Fruit fly (Drosophila melanogaster) whole organism, embryonic: Measurements from ENCODE around the gene Eig71Ek.
A peak's percentile ranks its signal among the peaks of the same experiment; 100 is the strongest.

Experiments used
- Blimp-1 ChIP-seq: fragments of 200-800 bp; sonication (Bioruptor generic); optimal IDR thresholded peaks from 3 replicates; lab custom pipeline; 2018; ENCODE audit warnings: missing biosample characterization, missing genetic modification characterization, mild to moderate bottlenecking, moderate library complexity, missing genetic modification reagents
- CG10462 ChIP-seq: fragments of 200-800 bp; sonication (Bioruptor generic); optimal IDR thresholded peaks from 2 replicates; lab custom pipeline; 2016; ENCODE audit warnings: missing biosample characterization, missing genetic modification characterization
- CG10543 ChIP-seq: fragments of 200-800 bp; sonication (Bioruptor generic); optimal IDR thresholded peaks from 3 replicates; lab custom pipeline; 2017; ENCODE audit warnings: missing biosample characterization, mild to moderate bottlenecking, missing genetic modification characterization, moderate library complexity
- CG10959 ChIP-seq: fragments of 200-800 bp; sonication (Bioruptor generic); IDR thresholded peaks from 2 replicates; pipeline ENCODE4 v1.3.6; 2022; ENCODE audit warnings: missing biosample characterization, missing genetic modification characterization
- CG11696 ChIP-seq: fragments of 200-800 bp; sonication (Bioruptor generic); IDR thresholded peaks from 2 replicates; pipeline ENCODE4 v1.3.6; 2022; ENCODE audit warnings: missing biosample characterization, missing genetic modification characterization
- CG12391 ChIP-seq: fragments of 200-800 bp; sonication (Bioruptor generic); optimal IDR thresholded peaks from 3 replicates; lab custom pipeline; 2018; ENCODE audit warnings: missing biosample characterization, mild to moderate bottlenecking, missing genetic modification characterization, moderate library complexity
- CG12744 ChIP-seq: fragments of 200-800 bp; sonication (Bioruptor generic); optimal IDR thresholded peaks from 2 replicates; lab custom pipeline; 2016; ENCODE audit warnings: missing biosample characterization, missing genetic modification characterization
- CG13775 ChIP-seq: fragments of 200-800 bp; sonication (Bioruptor generic); optimal IDR thresholded peaks from 3 replicates; lab custom pipeline; 2017; ENCODE audit warnings: missing biosample characterization, mild to moderate bottlenecking, missing genetic modification characterization
- CG14710 ChIP-seq: fragments of 200-800 bp; sonication (Bioruptor generic); optimal IDR thresholded peaks from 3 replicates; lab custom pipeline; 2019; ENCODE audit warnings: missing biosample characterization, mild to moderate bottlenecking, missing genetic modification characterization, moderate library complexity
- CG16813 ChIP-seq: fragments of 200-800 bp; sonication (Bioruptor generic); IDR thresholded peaks from 3 replicates; pipeline ENCODE4 v1.3.6; 2022; ENCODE audit warnings: missing biosample characterization, missing genetic modification characterization; ENCODE audit not compliant: partially characterized antibody
- CG17829 ChIP-seq: fragments of 200-800 bp; optimal IDR thresholded peaks from 2 replicates; lab custom pipeline; 2019; ENCODE audit warnings: missing biosample characterization, mild to moderate bottlenecking, missing genetic modification characterization, moderate library complexity
- CG2116 ChIP-seq: fragments of 200-800 bp; sonication (Bioruptor generic); optimal IDR thresholded peaks from 3 replicates; lab custom pipeline; 2018; ENCODE audit warnings: missing biosample characterization, mild to moderate bottlenecking, missing genetic modification characterization
- CG2712 ChIP-seq: fragments of 200-800 bp; optimal IDR thresholded peaks from 3 replicates; lab custom pipeline; 2019; ENCODE audit warnings: missing biosample characterization, mild to moderate bottlenecking, missing genetic modification characterization, moderate library complexity
- CG30431 ChIP-seq: fragments of 200-800 bp; sonication (Bioruptor generic); optimal IDR thresholded peaks from 2 replicates; lab custom pipeline; 2017; ENCODE audit warnings: missing biosample characterization, missing genetic modification characterization
- CG31441 ChIP-seq: fragments of 200-800 bp; sonication (Bioruptor generic); IDR thresholded peaks from 2 replicates; pipeline ENCODE4 v1.3.6; 2022; ENCODE audit warnings: missing biosample characterization, missing genetic modification characterization
- CG3407 ChIP-seq: fragments of 200-800 bp; sonication (Bioruptor generic); optimal IDR thresholded peaks from 2 replicates; lab custom pipeline; 2018; ENCODE audit warnings: missing biosample characterization, mild to moderate bottlenecking, missing genetic modification characterization
- CG34224 ChIP-seq: fragments of 200-800 bp; sonication (Bioruptor generic); IDR thresholded peaks from 3 replicates; pipeline ENCODE4 v1.3.6; 2022; ENCODE audit warnings: missing biosample characterization, missing genetic modification characterization; ENCODE audit not compliant: partially characterized antibody
- CG4360 ChIP-seq: fragments of 200-800 bp; sonication (Bioruptor generic); IDR thresholded peaks from 2 replicates; pipeline ENCODE4 v1.3.6; 2022; ENCODE audit warnings: missing biosample characterization, missing genetic modification characterization
- CG7839 ChIP-seq: fragments of 200-800 bp; sonication (Bioruptor generic); optimal IDR thresholded peaks from 3 replicates; lab custom pipeline; 2018; ENCODE audit warnings: missing biosample characterization, mild to moderate bottlenecking, missing genetic modification characterization, moderate library complexity
- CG9727 ChIP-seq: fragments of 200-800 bp; sonication (Bioruptor generic); optimal IDR thresholded peaks from 3 replicates; lab custom pipeline; 2017; ENCODE audit warnings: missing biosample characterization, mild to moderate bottlenecking, missing genetic modification characterization
- Ets65A ChIP-seq: fragments of 200-800 bp; sonication (Bioruptor generic); peaks from one replicate; lab custom pipeline; 2016; ENCODE audit warnings: missing biosample characterization, missing genetic modification characterization
- Med ChIP-seq: fragments of 200-800 bp; sonication (Bioruptor generic); peaks from one replicate; lab custom pipeline; 2016; ENCODE audit warnings: missing biosample characterization, missing genetic modification characterization, mild to moderate bottlenecking, inconsistent platforms, moderate library complexity
- Meics ChIP-seq: fragments of 200-800 bp; sonication (Bioruptor generic); optimal IDR thresholded peaks from 2 replicates; lab custom pipeline; 2017; ENCODE audit warnings: missing biosample characterization, mild to moderate bottlenecking, missing genetic modification characterization
- Nf-YA ChIP-seq: fragments of 200-800 bp; sonication (Bioruptor generic); IDR thresholded peaks from 2 replicates; pipeline ENCODE4 v1.3.6; 2022; ENCODE audit warnings: missing biosample characterization, missing genetic modification characterization
- Opbp ChIP-seq: fragments of 200-800 bp; sonication (Bioruptor generic); IDR thresholded peaks from 3 replicates; pipeline ENCODE4 v1.3.6; 2022; ENCODE audit warnings: missing biosample characterization, missing genetic modification characterization; ENCODE audit not compliant: partially characterized antibody
- Sox102F ChIP-seq: fragments of 200-800 bp; sonication (Bioruptor generic); optimal IDR thresholded peaks from 2 replicates; lab custom pipeline; 2018; ENCODE audit warnings: missing biosample characterization, mild to moderate bottlenecking, missing genetic modification characterization, moderate library complexity
- Ssrp ChIP-seq: fragments of 200-800 bp; sonication (Bioruptor generic); optimal IDR thresholded peaks from 2 replicates; lab custom pipeline; 2018; ENCODE audit warnings: missing biosample characterization, mild to moderate bottlenecking, missing genetic modification characterization, moderate library complexity
- Stat92E ChIP-seq, 3 experiments: fragments of >200 bp in 2 of 3; fragments of 200-800 bp in 1 of 3; sonication (Bioruptor generic) in 1 of 3; optimal IDR thresholded peaks; 2 replicates each; lab custom pipeline; 2017 to 2019; ENCODE audit warnings: missing biosample characterization in 3 of 3, missing genetic modification characterization in 3 of 3, mild to moderate bottlenecking in 1 of 3, moderate library complexity in 1 of 3
- Usf ChIP-seq: fragments of 200-800 bp; sonication (Bioruptor generic); optimal IDR thresholded peaks from 2 replicates; lab custom pipeline; 2017; ENCODE audit warnings: missing genotype, missing biosample characterization, missing genetic modification characterization
- Xrp1 ChIP-seq: fragments of 200-800 bp; sonication (Bioruptor generic); IDR thresholded peaks from 2 replicates; pipeline ENCODE4 v1.3.6; 2022; ENCODE audit warnings: missing biosample characterization, missing genetic modification characterization
- bcd ChIP-seq: fragments of 200-800 bp; sonication (Bioruptor generic); optimal IDR thresholded peaks from 2 replicates; lab custom pipeline; 2017; ENCODE audit warnings: missing biosample characterization, mild to moderate bottlenecking, missing genetic modification characterization
- bsh ChIP-seq, 2 experiments: fragments of 200-800 bp; sonication (Bioruptor generic); optimal IDR thresholded peaks; 2 replicates each; lab custom pipeline; 2017 to 2018; ENCODE audit warnings: mild to moderate bottlenecking in 2 of 2, missing biosample characterization in 2 of 2, missing genetic modification characterization in 2 of 2, moderate library complexity in 1 of 2
- chif ChIP-seq, 2 experiments: fragments of 200-800 bp; sonication (Bioruptor generic); optimal IDR thresholded peaks; 3 replicates each; lab custom pipeline; 2016; ENCODE audit warnings: missing biosample characterization in 2 of 2, missing genetic modification characterization in 2 of 2
- chn ChIP-seq: fragments of 200-800 bp; sonication (Bioruptor generic); optimal IDR thresholded peaks from 2 replicates; lab custom pipeline; 2016; ENCODE audit warnings: missing biosample characterization, missing genetic modification characterization
- croc ChIP-seq: fragments of 200-800 bp; sonication (Bioruptor generic); conservative IDR thresholded peaks from 3 replicates; pipeline ENCODE4 v1.3.6; 2022; ENCODE audit warnings: missing biosample characterization, missing genetic modification characterization
- disco-r ChIP-seq: fragments of 200-800 bp; sonication (Bioruptor generic); optimal IDR thresholded peaks from 2 replicates; lab custom pipeline; 2016; ENCODE audit warnings: missing biosample characterization, missing genetic modification characterization
- dmrt11E ChIP-seq: fragments of 200-800 bp; sonication (Bioruptor generic); optimal IDR thresholded peaks from 3 replicates; lab custom pipeline; 2018; ENCODE audit warnings: missing biosample characterization, mild to moderate bottlenecking, missing genetic modification characterization, moderate library complexity
- gem ChIP-seq: fragments of 200-800 bp; sonication (Bioruptor generic); optimal IDR thresholded peaks from 2 replicates; lab custom pipeline; 2019; ENCODE audit warnings: missing biosample characterization, mild to moderate bottlenecking, missing genetic modification characterization, moderate library complexity
- kni ChIP-seq: fragments of 200-800 bp; sonication (Bioruptor generic); optimal IDR thresholded peaks from 3 replicates; lab custom pipeline; 2017; ENCODE audit warnings: mild to moderate bottlenecking, missing biosample characterization, missing genetic modification reagents, missing genetic modification characterization
- mam ChIP-seq: fragments of 200-800 bp; sonication (Bioruptor generic); optimal IDR thresholded peaks from 3 replicates; lab custom pipeline; 2016; ENCODE audit warnings: missing biosample characterization, missing genetic modification characterization
- mirr ChIP-seq: fragments of 200-800 bp; sonication (Bioruptor generic); optimal IDR thresholded peaks from 3 replicates; lab custom pipeline; 2018; ENCODE audit warnings: missing biosample characterization, mild to moderate bottlenecking, missing genetic modification characterization
- p53 ChIP-seq: fragments of 200-800 bp; sonication (Bioruptor generic); optimal IDR thresholded peaks from 2 replicates; lab custom pipeline; 2016; ENCODE audit warnings: missing biosample characterization, missing genetic modification characterization
- prd ChIP-seq, 3 experiments: fragments of >200 bp in 2 of 3; fragments of 200-800 bp in 1 of 3; sonication (Bioruptor generic) in 1 of 3; optimal IDR thresholded peaks in 2 of 3; IDR thresholded peaks in 1 of 3; 2 replicates in 2 of 3; 3 replicates in 1 of 3; pipeline versions ENCODE4 v1.3.6 to Lab custom; 2017 to 2022; ENCODE audit warnings: missing biosample characterization in 1 of 3, missing genetic modification characterization in 1 of 3
- psq ChIP-seq: fragments of 200-800 bp; sonication (Bioruptor generic); optimal IDR thresholded peaks from 2 replicates; lab custom pipeline; 2017; ENCODE audit warnings: missing biosample characterization, missing genetic modification characterization
- rib ChIP-seq: fragments of 200-800 bp; sonication (Bioruptor generic); IDR thresholded peaks from 2 replicates; pipeline ENCODE4 v1.3.6; 2022; ENCODE audit warnings: missing biosample characterization, missing genetic modification characterization
- sens ChIP-seq: fragments of 200-800 bp; sonication (Bioruptor generic); peaks from one replicate; lab custom pipeline; 2016; ENCODE audit warnings: missing biosample characterization, missing genetic modification characterization
- tio ChIP-seq: fragments of 200-800 bp; sonication (Bioruptor generic); optimal IDR thresholded peaks from 2 replicates; lab custom pipeline; 2017; ENCODE audit warnings: missing biosample characterization, missing genetic modification characterization, inconsistent platforms
- trem ChIP-seq: fragments of 200-800 bp; optimal IDR thresholded peaks from 3 replicates; lab custom pipeline; 2019; ENCODE audit warnings: missing biosample characterization, mild to moderate bottlenecking, missing genetic modification characterization, moderate library complexity
- yki ChIP-seq: fragments of >200 bp; optimal IDR thresholded peaks from 3 replicates; lab custom pipeline; 2018
- zen ChIP-seq: fragments of 200-800 bp; sonication (Bioruptor generic); optimal IDR thresholded peaks from 3 replicates; lab custom pipeline; 2018; ENCODE audit warnings: missing biosample characterization, mild to moderate bottlenecking, missing genetic modification characterization, moderate library complexity

Eig71Ek gene

dm6 chr3L:15646182-15646581, 14.9 kb upstream of the Eig71Ek start:
- TF ChIP-seq CG2712 (tag; lab: Kevin White, UChicago) (peak; percentile 30), Meics (GFP tag; lab: Kevin White, UChicago) (no peak), CG12744 (GFP tag; lab: Kevin White, UChicago) (no peak), psq (no peak), CG34224 (GFP tag; lab: Robert Waterston, UW) (no peak), CG3407 (GFP tag; lab: Kevin White, UChicago) (no peak), chn (no peak), tio (GFP tag; lab: Kevin White, UChicago) (no peak), CG4360 (GFP tag; lab: Robert Waterston, UW) (no peak), CG30431 (no peak), Xrp1 (GFP tag; lab: Robert Waterston, UW) (0 out of 2 replicates have a peak, but pooled peaks have one; percentile 24), Stat92E (GFP tag; optimal IDR thresholded peaks at IDR 0.05; lab: Kevin White, UChicago) (no peak), bsh (GFP tag; optimal IDR thresholded peaks at IDR 0.05; lab: Kevin White, UChicago) (peak in 1 of 2 experiments; percentile 29), trem (tag; lab: Kevin White, UChicago) (peak; percentile 4), CG10543 (GFP tag; lab: Kevin White, UChicago) (no peak), sens (GFP tag; lab: Kevin White, UChicago) (peak; percentile 70), CG17829 (tag; lab: Kevin White, UChicago) (peak; percentile 5), CG10462 (peak; percentile 4), CG9727 (GFP tag; lab: Kevin White, UChicago) (peak; percentile 7), dmrt11E (tag; lab: Kevin White, UChicago) (peak; percentile 46), croc (GFP tag; lab: Robert Waterston, UW) (no peak), Blimp-1 (GFP tag; lab: Kevin White, UChicago) (peak; percentile 3), CG16813 (GFP tag; lab: Robert Waterston, UW) (no peak), CG11696 (no peak), yki (lab: Kevin White, UChicago) (no peak), prd (optimal IDR thresholded peaks at IDR 0.05; lab: Kevin White, UChicago) (no peak), prd (GFP tag; IDR thresholded peaks at IDR 0.05; lab: Robert Waterston, UW) (peak; percentile 38; the same call in 1 of the 3 replicates), gem (tag; lab: Kevin White, UChicago) (peak; percentile 35), CG14710 (tag; lab: Kevin White, UChicago) (no peak), mam (GFP tag; lab: Kevin White, UChicago) (no peak), mirr (GFP tag; lab: Kevin White, UChicago) (no peak), Ssrp (tag; lab: Kevin White, UChicago) (peak; percentile 5), CG13775 (no peak), Med (GFP tag; lab: Kevin White, UChicago) (peak; percentile 54), Opbp (no peak), rib (GFP tag; lab: Robert Waterston, UW) (no peak), kni (GFP tag; lab: Kevin White, UChicago) (no peak), p53 (GFP tag; lab: Kevin White, UChicago) (no peak), CG12391 (tag; lab: Kevin White, UChicago) (peak; percentile 6), CG31441 (GFP tag; lab: Robert Waterston, UW) (no peak), chif (GFP tag; optimal IDR thresholded peaks at IDR 0.05; lab: Kevin White, UChicago) (no peak), Ets65A (GFP tag; lab: Kevin White, UChicago) (peak; percentile 17), CG2116 (GFP tag; lab: Kevin White, UChicago) (no peak), CG7839 (tag; lab: Kevin White, UChicago) (peak; percentile 3), zen (tag; lab: Kevin White, UChicago) (peak; percentile 26), Nf-YA (no peak), bcd (GFP tag; lab: Kevin White, UChicago) (no peak), disco-r (GFP tag; lab: Kevin White, UChicago) (no peak), Sox102F (GFP tag; lab: Kevin White, UChicago) (peak; percentile 13), CG10959 (GFP tag; lab: Robert Waterston, UW) (no peak), Usf (GFP tag; lab: Kevin White, UChicago) (no peak)
